Fruit fly (Drosophila melanogaster): ENCODE data around the gene Rubicon.

The Rubicon gene

DNA sequence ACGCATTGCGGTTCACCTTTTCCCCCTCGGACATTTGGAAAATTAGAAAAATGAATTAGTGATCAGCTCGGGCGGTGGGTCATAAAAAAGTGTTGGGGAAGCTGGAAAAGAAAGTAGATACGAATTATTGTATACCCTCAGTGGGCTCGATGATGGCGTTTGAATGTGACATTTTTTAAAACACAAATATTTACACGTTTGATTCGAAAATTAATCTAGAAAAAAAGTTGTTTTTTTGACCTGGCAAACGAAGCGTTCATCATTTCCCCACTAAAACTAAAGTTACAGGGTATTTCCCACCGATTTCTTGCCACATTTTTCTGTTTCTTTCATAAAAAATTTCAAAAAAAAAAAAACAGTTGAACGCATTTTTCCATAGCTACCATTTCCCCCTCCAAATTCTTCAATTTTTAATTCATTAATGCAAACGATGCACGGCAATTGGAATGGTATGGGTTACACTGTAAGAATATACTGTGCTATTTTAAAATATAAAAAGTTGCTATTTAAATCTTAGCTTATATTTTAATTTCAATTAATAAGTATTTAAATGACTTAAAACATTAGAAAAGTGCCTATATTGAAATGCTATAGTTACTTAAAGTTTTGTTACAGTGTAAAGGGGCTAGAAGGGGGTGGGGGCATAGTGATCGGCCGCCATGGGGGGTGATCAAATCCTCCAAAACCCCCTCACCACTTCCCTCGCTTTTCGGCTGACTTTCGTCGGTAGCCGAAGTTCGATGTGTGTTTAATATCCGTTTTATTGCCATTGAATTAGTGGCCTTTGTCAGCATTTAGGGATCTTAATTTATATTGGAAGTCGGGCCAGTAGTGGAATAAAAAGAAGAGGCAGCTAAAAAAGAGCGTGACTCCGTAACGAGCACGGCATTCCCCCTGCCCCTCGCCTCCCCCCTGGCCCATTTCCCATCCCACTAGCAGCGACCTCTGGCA lies 5.2 kb upstream of the Rubicon start (continued):
- peak; percentile 59 for TF ChIP-seq CG11504 (tag; optimal IDR thresholded peaks at IDR 0.05)
- TF ChIP-seq CG12744 (GFP tag; optimal IDR thresholded peaks at IDR 0.05) = no peak
- peak; percentile 24 for TF ChIP-seq CG4820 (GFP tag; optimal IDR thresholded peaks at IDR 0.05)
- TF ChIP-seq Nf-YC (tag; optimal IDR thresholded peaks at IDR 0.05) = no peak
- TF ChIP-seq Tbp (GFP tag; optimal IDR thresholded peaks at IDR 0.05) = no peak
- peak; percentile 46; the same call in 1 of the 2 replicates for TF ChIP-seq H2.0 (GFP tag; IDR thresholded peaks at IDR 0.05)
- TF ChIP-seq slp2 (GFP tag; optimal IDR thresholded peaks at IDR 0.05) = no peak
- TF ChIP-seq CG1792 (GFP tag; optimal IDR thresholded peaks at IDR 0.05) = no peak
- no peak for TF ChIP-seq Usf (GFP tag; optimal IDR thresholded peaks at IDR 0.05)
- peak in 1 of 2 experiments; percentile 56 for TF ChIP-seq bsh (GFP tag; optimal IDR thresholded peaks at IDR 0.05)
- peak; percentile 70 for TF ChIP-seq CG4404 (GFP tag; IDR thresholded peaks at IDR 0.05)
- TF ChIP-seq CG9797 (GFP tag; optimal IDR thresholded peaks at IDR 0.05) = no peak
- TF ChIP-seq CG43689 (GFP tag; IDR thresholded peaks at IDR 0.05) = no peak
- TF ChIP-seq CG11093 (GFP tag; IDR thresholded peaks at IDR 0.05) = peak; percentile 65; the same call in 2 of the 3 replicates
- no peak for TF ChIP-seq CG17612 (GFP tag; IDR thresholded peaks at IDR 0.05)
- peak; percentile 42 for TF ChIP-seq fd96Cb (tag; optimal IDR thresholded peaks at IDR 0.05)
- peak; percentile 40 for TF ChIP-seq gsb-n (tag; optimal IDR thresholded peaks at IDR 0.05)
- peak; percentile 79 for TF ChIP-seq Xrp1 (GFP tag; IDR thresholded peaks at IDR 0.05)
- TF ChIP-seq al (GFP tag; IDR thresholded peaks at IDR 0.05) = no peak
- TF ChIP-seq CG10274 (GFP tag; optimal IDR thresholded peaks at IDR 0.05) = no peak
- no peak for TF ChIP-seq CG17385 (GFP tag; optimal IDR thresholded peaks at IDR 0.05)
- TF ChIP-seq wek (GFP tag; optimal IDR thresholded peaks at IDR 0.05) = no peak
- peak; percentile 27; the same call in 1 of the 2 replicates for TF ChIP-seq CG14441 (GFP tag; IDR thresholded peaks at IDR 0.05)
- TF ChIP-seq mam (GFP tag; optimal IDR thresholded peaks at IDR 0.05) = no peak
- TF ChIP-seq CG2678 (tag; optimal IDR thresholded peaks at IDR 0.05) = peak; percentile 40
- TF ChIP-seq CG1602 (GFP tag; optimal IDR thresholded peaks at IDR 0.05) = peak; percentile 14
- no peak for TF ChIP-seq CG10147 (GFP tag; optimal IDR thresholded peaks at IDR 0.05)
- TF ChIP-seq cas (GFP tag; IDR thresholded peaks at IDR 0.05) = no peak
- TF ChIP-seq Mes4 (GFP tag; optimal IDR thresholded peaks at IDR 0.05) = peak; percentile 31
- TF ChIP-seq Dref (GFP tag; IDR thresholded peaks at IDR 0.05) = no peak
- TF ChIP-seq CG18599 (GFP tag; optimal IDR thresholded peaks at IDR 0.05) = no peak
- peak; percentile 81 for TF ChIP-seq ara (GFP tag; IDR thresholded peaks at IDR 0.05)
- peak; percentile 15 for TF ChIP-seq CG30431 (GFP tag; optimal IDR thresholded peaks at IDR 0.05)
- no peak for TF ChIP-seq stwl (tag; optimal IDR thresholded peaks at IDR 0.05)
- no peak for TF ChIP-seq Meics (GFP tag; optimal IDR thresholded peaks at IDR 0.05)
- TF ChIP-seq hb (GFP tag; IDR thresholded peaks at IDR 0.05; ENCODE audit: partially characterized antibody) = no peak
- TF ChIP-seq Hsf (GFP tag; optimal IDR thresholded peaks at IDR 0.05) = peak; percentile 32
- no peak for TF ChIP-seq trh (GFP tag; optimal IDR thresholded peaks at IDR 0.05)
- peak in 1 of 3 experiments; percentile 75 for TF ChIP-seq lola (GFP tag; optimal IDR thresholded peaks at IDR 0.05)
- peak; percentile 3 for TF ChIP-seq abd-A (tag; optimal IDR thresholded peaks at IDR 0.05)
- peak; percentile 55; the same call in 1 of the 2 replicates for TF ChIP-seq dan (GFP tag; IDR thresholded peaks at IDR 0.05)
- TF ChIP-seq bab2 (GFP tag; optimal IDR thresholded peaks at IDR 0.05) = peak; percentile 59
- no peak for TF ChIP-seq salm (tag; optimal IDR thresholded peaks at IDR 0.05)
- TF ChIP-seq CG8089 (GFP tag; optimal IDR thresholded peaks at IDR 0.05) = peak; percentile 12
- TF ChIP-seq Ada2b (GFP tag; IDR thresholded peaks at IDR 0.05) = peak; percentile 26; the same call in 1 of the 2 replicates
- TF ChIP-seq Gug (GFP tag; IDR thresholded peaks at IDR 0.05) = peak; percentile 53; the same call in 2 of the 4 replicates
- TF ChIP-seq klu (GFP tag; IDR thresholded peaks at IDR 0.05) = peak; percentile 35; the same call in 1 of the 2 replicates
- peak; percentile 29 for TF ChIP-seq CG9609 (GFP tag; optimal IDR thresholded peaks at IDR 0.05)
- peak; percentile 44 for TF ChIP-seq CG16815 (GFP tag; optimal IDR thresholded peaks at IDR 0.05)
